Worm (Caenorhabditis elegans) whole organism, L4 larva: ENCODE data around the gene C30G12.6.

Experiments
- F26F4.8 ChIP-seq: fragments of 200-800 bp; sonication (Bioruptor generic); conservative IDR thresholded peaks from 2 replicates; pipeline ENCODE4 v1.3.6; 2022; ENCODE audit warnings: missing genetic modification characterization, missing compliant biosample characterization
- F49E8.2 ChIP-seq: sonication (generic microtip); optimal IDR thresholded peaks from 2 replicates; lab custom pipeline; 2016; ENCODE audit warnings: missing compliant biosample characterization, mild to moderate bottlenecking, missing genetic modification characterization, borderline replicate concordance
- R02D3.7 ChIP-seq: fragments of 150-350 bp; sonication (generic microtip); optimal IDR thresholded peaks from 3 replicates; lab custom pipeline; 2014; ENCODE audit warnings: missing biosample characterization, missing genetic modification characterization
- T20F7.1 ChIP-seq: fragments of 200-800 bp; sonication (Bioruptor generic); optimal IDR thresholded peaks from 2 replicates; lab custom pipeline; 2018; ENCODE audit warnings: mild to moderate bottlenecking, missing genetic modification characterization, missing compliant biosample characterization
- ZK546.5 ChIP-seq, 2 experiments: sonication (generic microtip); optimal IDR thresholded peaks; 2 replicates each; lab custom pipeline; 2017; ENCODE audit warnings: missing biosample characterization in 2 of 2, missing genetic modification characterization in 2 of 2
- ama-1 ChIP-seq: fragments of 150-350 bp; optimal IDR thresholded peaks from 2 replicates; lab custom pipeline; 2014; ENCODE audit warnings: inconsistent platforms, mixed read lengths
- arid-1 ChIP-seq: fragments of 200-800 bp; sonication (Bioruptor generic); conservative IDR thresholded peaks from 2 replicates; pipeline ENCODE4 v1.3.6; 2022; ENCODE audit warnings: missing genetic modification reagents, missing genetic modification characterization, missing compliant biosample characterization
- ceh-28 ChIP-seq: fragments of 150-350 bp; optimal IDR thresholded peaks from 2 replicates; lab custom pipeline; 2014; ENCODE audit warnings: missing biosample characterization, missing genetic modification reagents, missing genetic modification characterization
- daf-12 ChIP-seq: fragments of 150-350 bp; optimal IDR thresholded peaks from 2 replicates; lab custom pipeline; 2014; ENCODE audit warnings: missing biosample characterization, missing genetic modification reagents, missing genetic modification characterization
- daf-16 ChIP-seq, 3 experiments: sonication (generic microtip); optimal IDR thresholded peaks; 2 replicates each; lab custom pipeline; 2016 to 2017; ENCODE audit warnings: missing genetic modification characterization in 3 of 3, missing genetic modification reagents in 3 of 3, mild to moderate bottlenecking in 2 of 3, missing compliant biosample characterization in 2 of 3, missing biosample characterization in 1 of 3, moderate library complexity in 1 of 3
- dmd-6 ChIP-seq: fragments of 200-800 bp; sonication (Bioruptor generic); IDR thresholded peaks from 2 replicates; pipeline ENCODE4 v1.3.6; 2022; ENCODE audit warnings: missing genetic modification reagents, missing genetic modification characterization, missing compliant biosample characterization
- dve-1 ChIP-seq: sonication (generic microtip); optimal IDR thresholded peaks from 2 replicates; lab custom pipeline; 2017; ENCODE audit warnings: antibody characterized with exemption, mild to moderate bottlenecking, missing genetic modification characterization, missing compliant biosample characterization; ENCODE audit not compliant: insufficient read depth
- egl-43 ChIP-seq: fragments of 200-800 bp; sonication (Bioruptor generic); IDR thresholded peaks from 2 replicates; pipeline ENCODE4 v1.3.6; 2022; ENCODE audit warnings: missing genetic modification reagents, missing genetic modification characterization, missing compliant biosample characterization
- fkh-10 ChIP-seq: fragments of 150-350 bp; optimal IDR thresholded peaks from 2 replicates; lab custom pipeline; 2014; ENCODE audit warnings: missing biosample characterization, missing genetic modification reagents, missing genetic modification characterization
- hlh-11 ChIP-seq: fragments of 200-800 bp; sonication (Bioruptor generic); optimal IDR thresholded peaks from 2 replicates; lab custom pipeline; 2018; ENCODE audit warnings: mild to moderate bottlenecking, missing genetic modification characterization, missing compliant biosample characterization
- hlh-30 ChIP-seq: sonication (generic microtip); optimal IDR thresholded peaks from 2 replicates; lab custom pipeline; 2017; ENCODE audit warnings: antibody characterized with exemption, mild to moderate bottlenecking, missing genetic modification characterization, missing compliant biosample characterization; ENCODE audit not compliant: insufficient read depth
- lir-3 ChIP-seq: sonication (generic microtip); optimal IDR thresholded peaks from 2 replicates; lab custom pipeline; 2016; ENCODE audit warnings: mild to moderate bottlenecking, missing genetic modification characterization, missing compliant biosample characterization
- lsy-2 ChIP-seq, 2 experiments: fragments of 150-350 bp in 1 of 2; sonication (generic microtip) in 1 of 2; optimal IDR thresholded peaks; 2 replicates each; lab custom pipeline; 2014 to 2017; ENCODE audit warnings: missing biosample characterization in 2 of 2, missing genetic modification characterization in 2 of 2
- madf-5 ChIP-seq, 2 experiments: fragments of 200-800 bp; sonication (Bioruptor generic); IDR thresholded peaks; 2 replicates each; pipeline ENCODE4 v1.3.6; 2022; ENCODE audit warnings: missing compliant biosample characterization in 2 of 2, missing genetic modification characterization in 2 of 2
- mdl-1 ChIP-seq, 2 experiments: fragments of 150-350 bp in 1 of 2; sonication (generic microtip) in 1 of 2; optimal IDR thresholded peaks; 2 replicates each; lab custom pipeline; 2014 to 2017; ENCODE audit warnings: missing biosample characterization in 2 of 2, missing genetic modification characterization in 2 of 2
- mep-1 ChIP-seq: fragments of 150-350 bp; sonication (generic microtip); optimal IDR thresholded peaks from 3 replicates; lab custom pipeline; 2014; ENCODE audit warnings: missing biosample characterization, missing genetic modification characterization
- mes-2 ChIP-seq: sonication (generic microtip); optimal IDR thresholded peaks from 2 replicates; lab custom pipeline; 2016; ENCODE audit warnings: missing genotype, mild to moderate bottlenecking, missing genetic modification characterization, missing compliant biosample characterization; ENCODE audit not compliant: poor library complexity, severe bottlenecking
- mxl-3 ChIP-seq: fragments of 200-800 bp; sonication (Bioruptor generic); optimal IDR thresholded peaks from 2 replicates; lab custom pipeline; 2018; ENCODE audit warnings: mild to moderate bottlenecking, missing genetic modification characterization, missing compliant biosample characterization
- nhr-10 ChIP-seq: fragments of 150-350 bp; optimal IDR thresholded peaks from 2 replicates; lab custom pipeline; 2014; ENCODE audit warnings: missing biosample characterization, missing genetic modification characterization
- nhr-102 ChIP-seq: sonication (generic microtip); optimal IDR thresholded peaks from 2 replicates; lab custom pipeline; 2016; ENCODE audit warnings: mild to moderate bottlenecking, missing genetic modification characterization, moderate library complexity, missing compliant biosample characterization
- nhr-28 ChIP-seq: fragments of 150-350 bp; optimal IDR thresholded peaks from 2 replicates; lab custom pipeline; 2014; ENCODE audit warnings: missing biosample characterization, missing genetic modification characterization
- nhr-41 ChIP-seq: fragments of 200-800 bp; sonication (Bioruptor generic); IDR thresholded peaks from 2 replicates; pipeline ENCODE4 v1.3.6; 2022; ENCODE audit warnings: missing genetic modification reagents, missing genetic modification characterization, missing compliant biosample characterization
- nhr-48 ChIP-seq: sonication (generic microtip); optimal IDR thresholded peaks from 2 replicates; lab custom pipeline; 2016; ENCODE audit warnings: mild to moderate bottlenecking, missing genetic modification characterization, missing compliant biosample characterization
- nhr-6 ChIP-seq: fragments of 150-350 bp; optimal IDR thresholded peaks from 2 replicates; lab custom pipeline; 2014; ENCODE audit warnings: missing biosample characterization, missing genetic modification characterization
- nhr-77 ChIP-seq: fragments of 150-350 bp; optimal IDR thresholded peaks from 2 replicates; lab custom pipeline; 2014; ENCODE audit warnings: missing biosample characterization, missing genetic modification characterization
- pha-4 ChIP-seq, 2 experiments: fragments of 150-350 bp in 1 of 2; fragments of 200-800 bp in 1 of 2; sonication (Bioruptor generic) in 1 of 2; IDR thresholded peaks in 1 of 2; optimal IDR thresholded peaks in 1 of 2; 2 replicates each; pipeline versions ENCODE4 v1.3.6 to Lab custom; 2014 to 2022; ENCODE audit warnings: missing genetic modification characterization in 2 of 2, missing genetic modification reagents in 2 of 2, missing biosample characterization in 1 of 2, missing compliant biosample characterization in 1 of 2
- php-3 ChIP-seq: fragments of 200-800 bp; sonication (Bioruptor generic); IDR thresholded peaks from 2 replicates; pipeline ENCODE4 v1.3.6; 2022; ENCODE audit warnings: missing genetic modification reagents, missing genetic modification characterization, missing compliant biosample characterization
- pqm-1 ChIP-seq: sonication (generic microtip); optimal IDR thresholded peaks from 2 replicates; lab custom pipeline; 2017; ENCODE audit warnings: missing biosample characterization, missing genetic modification characterization
- snpc-4 ChIP-seq: fragments of 150-350 bp; optimal IDR thresholded peaks from 2 replicates; lab custom pipeline; 2014; ENCODE audit warnings: missing biosample characterization, missing genetic modification characterization
- spr-1 ChIP-seq: sonication (generic microtip); optimal IDR thresholded peaks from 2 replicates; lab custom pipeline; 2016; ENCODE audit warnings: mild to moderate bottlenecking, missing genetic modification characterization, missing compliant biosample characterization
- unc-62 ChIP-seq, 3 experiments: fragments of 150-350 bp in 1 of 3; sonication (generic microtip); optimal IDR thresholded peaks in 2 of 3; peaks in 1 of 3; 1 replicate in 1 of 3; 2 replicates in 2 of 3; lab custom pipeline; 2014 to 2017; ENCODE audit warnings: missing biosample characterization in 3 of 3, missing genetic modification characterization in 3 of 3, missing genetic modification reagents in 3 of 3, missing genotype in 1 of 3
- zfp-3 ChIP-seq: fragments of 200-800 bp; sonication (Bioruptor generic); conservative IDR thresholded peaks from 2 replicates; pipeline ENCODE4 v1.3.6; 2022; ENCODE audit warnings: missing genetic modification reagents, missing genetic modification characterization, missing compliant biosample characterization

Gene C30G12.6

DNA sequence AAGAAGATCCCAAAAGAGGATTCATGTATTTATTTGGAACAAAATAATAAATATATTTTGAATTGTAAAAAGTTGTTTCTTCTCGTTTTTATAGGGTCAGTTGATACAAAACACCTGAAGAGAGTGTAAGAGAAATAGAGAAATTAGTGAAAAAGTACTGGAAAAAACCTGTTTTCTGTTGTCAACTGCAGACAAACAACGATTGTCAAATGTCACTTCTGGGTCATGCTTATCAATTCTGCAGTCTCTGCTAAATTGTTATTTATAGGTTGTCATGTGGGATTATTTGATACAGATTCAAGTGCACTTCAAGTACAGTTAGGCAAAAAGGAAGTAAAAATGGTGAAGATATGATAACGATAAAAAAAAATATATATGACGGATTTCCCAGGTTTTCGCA, 23.3 kb downstream of the C30G12.6 start:
- TF ChIP-seq R02D3.7 (tag; lab: Kevin White, UChicago), result no peak
- TF ChIP-seq hlh-30 (tag; lab: Kevin White, UChicago), result peak; percentile 66
- peak; percentile 58 for TF ChIP-seq nhr-48 (tag; lab: Kevin White, UChicago)
- TF ChIP-seq dmd-6 (GFP tag; lab: Robert Waterston, UW), result peak; percentile 30; the same call in 1 of the 2 replicates
- TF ChIP-seq mdl-1 (tag; optimal IDR thresholded peaks at IDR 0.05; lab: Kevin White, UChicago), result peak in 1 of 2 experiments; percentile 51
- no peak for TF ChIP-seq spr-1
- TF ChIP-seq nhr-28, result peak; percentile 55
- TF ChIP-seq unc-62 (GFP tag; optimal IDR thresholded peaks at IDR 0.05 in 1 of 2; lab: Kevin White, UChicago), result peak in 1 of 2 experiments; percentile 44
- no peak for TF ChIP-seq unc-62 (tag; optimal IDR thresholded peaks at IDR 0.05; lab: Kevin White, UChicago)
- no peak for TF ChIP-seq php-3 (GFP tag; lab: Robert Waterston, UW)
- TF ChIP-seq daf-16 (GFP tag; optimal IDR thresholded peaks at IDR 0.05; lab: Kevin White, UChicago), result no peak
- TF ChIP-seq daf-16 (tag; optimal IDR thresholded peaks at IDR 0.05; lab: Kevin White, UChicago), result peak; percentile 37
- peak; percentile 15 for TF ChIP-seq mxl-3
- peak; percentile 48 for TF ChIP-seq hlh-11

DNA sequence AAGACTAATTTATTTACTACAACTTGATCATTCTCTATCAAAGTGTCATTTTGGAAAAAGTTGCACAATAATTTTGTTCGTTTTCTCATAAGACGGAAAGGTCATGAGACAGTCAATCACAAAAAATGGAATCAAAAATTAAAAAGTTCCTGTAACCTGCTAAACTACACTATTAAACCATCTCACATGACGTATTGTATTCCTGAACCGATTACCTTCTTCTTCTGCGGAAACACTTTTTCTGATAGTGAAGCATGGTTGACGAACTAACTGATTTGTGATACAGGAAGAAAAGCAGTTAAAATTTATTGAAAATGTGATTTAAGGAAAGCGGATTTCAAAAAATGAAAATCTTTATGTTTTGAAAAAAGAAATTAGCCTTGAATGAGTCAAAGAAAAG, 26.0 kb downstream of the C30G12.6 start:
- peak; percentile 52 for TF ChIP-seq nhr-28
- peak; percentile 95 for TF ChIP-seq dmd-6 (GFP tag; lab: Robert Waterston, UW)
- TF ChIP-seq ceh-28 (tag; lab: Kevin White, UChicago), result no peak

DNA sequence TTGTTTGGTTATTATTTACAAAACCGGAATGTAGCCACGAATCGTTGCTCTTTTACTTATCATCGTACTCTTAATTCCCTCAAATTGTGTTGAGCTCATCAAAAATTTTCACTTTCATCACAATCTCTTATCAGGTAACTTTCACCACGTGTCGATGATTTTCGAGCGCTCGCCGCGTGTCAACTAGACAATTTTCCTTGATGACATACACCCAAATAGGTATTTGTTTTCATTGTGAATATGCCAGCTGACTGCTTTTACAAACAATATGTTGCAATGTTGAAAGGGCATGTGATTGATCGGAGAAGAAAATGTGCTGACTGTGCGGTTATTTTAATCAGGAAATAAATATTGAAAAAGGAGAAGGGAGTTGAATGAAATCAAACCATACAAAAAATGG, 31.1 kb downstream of the C30G12.6 start:
- peak; percentile 71 for TF ChIP-seq nhr-77 (tag; lab: Kevin White, UChicago)
- TF ChIP-seq mxl-3, result peak; percentile 48
- TF ChIP-seq dmd-6 (GFP tag; lab: Robert Waterston, UW), result peak; percentile 87
- TF ChIP-seq hlh-11, result peak; percentile 77
- TF ChIP-seq R02D3.7 (tag; lab: Kevin White, UChicago), result no peak
- TF ChIP-seq dve-1, result peak; percentile 65
- TF ChIP-seq nhr-102 (tag; lab: Kevin White, UChicago), result peak; percentile 60
- TF ChIP-seq egl-43 (GFP tag; lab: Robert Waterston, UW), result no peak
- peak; percentile 72 for TF ChIP-seq hlh-30 (tag; lab: Kevin White, UChicago)
- TF ChIP-seq nhr-28, result peak; percentile 85
- TF ChIP-seq F49E8.2 (tag; lab: Kevin White, UChicago), result no peak
- TF ChIP-seq mdl-1 (tag; optimal IDR thresholded peaks at IDR 0.05; lab: Kevin White, UChicago), result peak in 1 of 2 experiments; percentile 68
- TF ChIP-seq mep-1, result no peak
- TF ChIP-seq lir-3, result no peak
- peak; percentile 21 for TF ChIP-seq nhr-48 (tag; lab: Kevin White, UChicago)
- TF ChIP-seq daf-16 (GFP tag; optimal IDR thresholded peaks at IDR 0.05; lab: Kevin White, UChicago), result no peak
- peak; percentile 93 for TF ChIP-seq daf-16 (tag; optimal IDR thresholded peaks at IDR 0.05; lab: Kevin White, UChicago)
- peak; percentile 70 for TF ChIP-seq pqm-1 (tag; lab: Kevin White, UChicago)

DNA sequence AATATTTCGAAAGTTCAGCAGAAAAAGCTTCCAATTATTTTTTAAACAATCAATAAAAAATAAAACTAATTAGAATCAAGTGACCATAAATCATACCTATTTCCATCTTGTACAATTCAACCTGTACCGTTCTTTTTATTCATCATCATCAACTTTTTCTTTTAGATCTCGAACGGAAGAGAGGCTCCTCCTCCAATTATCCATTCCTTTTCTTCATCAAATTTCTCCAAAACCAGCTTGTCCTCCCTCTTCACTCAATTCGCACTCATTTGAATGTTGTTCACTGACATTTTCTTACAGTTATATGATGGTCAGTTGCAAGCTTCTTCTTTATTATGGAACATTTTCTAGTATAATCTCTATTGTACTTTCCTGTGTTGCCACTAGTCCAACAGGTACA, 34.0 kb downstream of the C30G12.6 start, which contains the start of gene C30G12.4:
Gene C30G12.4 (plus strand): TSS at position 301 of the 400 bp plus-strand sequence.
- no peak for TF ChIP-seq arid-1
- no peak for TF ChIP-seq madf-5 (GFP tag; IDR thresholded peaks at IDR 0.05; lab: Robert Waterston, UW)
- no peak for TF ChIP-seq nhr-10 (tag; lab: Kevin White, UChicago)
- no peak for TF ChIP-seq F26F4.8
- no peak for TF ChIP-seq nhr-41 (GFP tag; lab: Robert Waterston, UW)

DNA sequence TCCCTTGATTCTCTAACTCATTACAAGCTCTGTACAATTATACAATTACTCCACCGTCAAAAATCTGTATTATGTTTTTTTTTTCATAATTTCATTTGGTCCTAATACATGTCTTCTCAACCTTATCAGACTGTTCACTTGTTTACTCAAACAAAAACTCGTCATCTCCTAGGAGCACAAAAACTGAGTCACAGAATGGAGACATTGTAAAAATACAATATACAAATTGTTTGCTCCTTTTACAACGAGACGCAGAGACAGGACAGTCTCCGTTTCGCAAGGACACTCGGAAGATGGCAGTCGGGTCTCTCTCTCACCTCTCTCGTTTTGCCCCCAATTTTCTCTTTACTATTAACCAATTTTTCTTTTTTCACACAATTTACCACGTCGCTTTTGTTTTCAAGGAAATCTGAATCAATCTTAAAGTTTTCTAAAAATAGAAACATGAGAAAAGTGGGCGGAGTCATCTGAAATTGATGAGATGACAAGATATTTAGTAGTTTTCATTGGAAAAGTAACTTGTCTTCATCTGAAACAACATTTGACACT, 40.1 kb downstream of the C30G12.6 start, which contains the start of gene F32A5.8:
Gene F32A5.8 (plus strand): TSS at position 499 of the 549 bp plus-strand sequence.
- no peak for TF ChIP-seq daf-16 (GFP tag; optimal IDR thresholded peaks at IDR 0.05; lab: Kevin White, UChicago)
- TF ChIP-seq daf-16 (tag; optimal IDR thresholded peaks at IDR 0.05; lab: Kevin White, UChicago), result peak; percentile 88
- TF ChIP-seq nhr-102 (tag; lab: Kevin White, UChicago), result peak; percentile 51
- peak; percentile 49 for TF ChIP-seq mep-1
- TF ChIP-seq mes-2 (tag; lab: Kevin White, UChicago), result peak; percentile 56
- TF ChIP-seq daf-12 (tag; lab: Kevin White, UChicago), result no peak
- TF ChIP-seq ama-1 (lab: Kevin White, UChicago), result peak; percentile 45
- no peak for TF ChIP-seq snpc-4 (tag; lab: Kevin White, UChicago)
- TF ChIP-seq lsy-2 (tag; optimal IDR thresholded peaks at IDR 0.05; lab: Kevin White, UChicago), result peak in 1 of 2 experiments; percentile 51
- no peak for TF ChIP-seq zfp-3
- no peak for TF ChIP-seq pha-4 (GFP tag; IDR thresholded peaks at IDR 0.05; lab: Robert Waterston, UW)
- TF ChIP-seq pha-4 (tag; optimal IDR thresholded peaks at IDR 0.05; lab: Kevin White, UChicago), result peak; percentile 81
- no peak for TF ChIP-seq ZK546.5 (tag; optimal IDR thresholded peaks at IDR 0.05; lab: Kevin White, UChicago)
- peak; percentile 72 for TF ChIP-seq dmd-6 (GFP tag; lab: Robert Waterston, UW)
- peak; percentile 64 for TF ChIP-seq T20F7.1
- peak; percentile 84 for TF ChIP-seq dve-1
- TF ChIP-seq hlh-11, result peak; percentile 71
- TF ChIP-seq nhr-77 (tag; lab: Kevin White, UChicago), result peak; percentile 54
- TF ChIP-seq fkh-10 (GFP tag; lab: Kevin White, UChicago), result no peak
- peak; percentile 69 for TF ChIP-seq pqm-1 (tag; lab: Kevin White, UChicago)
- TF ChIP-seq nhr-6 (tag; lab: Kevin White, UChicago), result peak; percentile 76
- TF ChIP-seq nhr-28, result peak; percentile 84
- peak in 1 of 2 experiments; percentile 17 for TF ChIP-seq mdl-1 (tag; optimal IDR thresholded peaks at IDR 0.05; lab: Kevin White, UChicago)
- peak; percentile 0 for TF ChIP-seq hlh-30 (tag; lab: Kevin White, UChicago)
- TF ChIP-seq, all 104 proteins: peak for 17
